Worm (Caenorhabditis elegans) whole organism, L1 larva: ENCODE data around the gene dod-23.
"Not testable (repeated sequence)": the region's sequence is repeated elsewhere in the genome, so short reads cannot be mapped to it uniquely, and the experiment has no call there.

Source experiments
- aly-2 ChIP-seq: fragments of 150-350 bp; optimal IDR thresholded peaks from 2 replicates; lab custom pipeline; 2014; ENCODE audit warnings: missing biosample characterization, missing genetic modification characterization
- ces-1 ChIP-seq: fragments of 150-350 bp; optimal IDR thresholded peaks from 2 replicates; lab custom pipeline; 2014; ENCODE audit warnings: missing biosample characterization, missing genetic modification reagents, missing genetic modification characterization
- fkh-8 ChIP-seq: sonication (generic microtip); optimal IDR thresholded peaks from 2 replicates; lab custom pipeline; 2016; ENCODE audit warnings: mild to moderate bottlenecking, missing genetic modification characterization, missing compliant biosample characterization
- hlh-4 ChIP-seq: sonication (generic microtip); optimal IDR thresholded peaks from 2 replicates; lab custom pipeline; 2016; ENCODE audit warnings: mild to moderate bottlenecking, missing genetic modification characterization, missing compliant biosample characterization
- jun-1 ChIP-seq: fragments of 150-350 bp; optimal IDR thresholded peaks from 2 replicates; lab custom pipeline; 2014; ENCODE audit warnings: missing biosample characterization, missing genetic modification reagents, missing genetic modification characterization
- lin-39 ChIP-seq: fragments of 150-350 bp; optimal IDR thresholded peaks from 2 replicates; lab custom pipeline; 2014; ENCODE audit warnings: missing biosample characterization, missing genetic modification reagents, missing genetic modification characterization
- mep-1 ChIP-seq: fragments of 150-350 bp; optimal IDR thresholded peaks from 2 replicates; lab custom pipeline; 2014; ENCODE audit warnings: missing biosample characterization, missing genetic modification characterization
- nhr-76 ChIP-seq: sonication (generic microtip); optimal IDR thresholded peaks from 2 replicates; lab custom pipeline; 2017; ENCODE audit warnings: missing biosample characterization, missing genetic modification characterization
- pqm-1 ChIP-seq: sonication (generic microtip); optimal IDR thresholded peaks from 3 replicates; lab custom pipeline; 2017; ENCODE audit warnings: missing biosample characterization, missing genetic modification characterization
- unc-62 ChIP-seq: fragments of 150-350 bp; optimal IDR thresholded peaks from 2 replicates; lab custom pipeline; 2014; ENCODE audit warnings: missing biosample characterization, missing genetic modification reagents, missing genetic modification characterization

DNA sequence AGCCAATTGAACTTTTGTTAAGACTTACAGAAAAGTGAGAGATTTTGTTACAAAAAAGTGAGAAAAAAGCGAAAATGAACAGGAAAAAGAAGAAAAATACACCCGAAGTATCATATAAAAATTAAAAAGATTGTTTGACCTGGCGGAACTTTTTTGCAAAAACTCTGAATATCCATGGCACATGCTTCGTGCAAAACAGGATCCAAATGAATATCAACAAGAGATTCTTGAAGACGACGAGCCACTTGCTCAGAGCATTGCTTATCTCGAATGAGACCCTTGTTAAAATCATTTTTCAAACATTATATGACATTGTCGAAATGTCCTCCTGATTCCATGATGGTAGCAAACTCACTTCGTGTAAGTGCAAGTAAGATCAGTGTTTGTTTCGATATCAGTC, 20.8 kb upstream of the dod-23 start, which contains the start of gene F14E5.8:
- not testable (repeated sequence) for TF ChIP-seq nhr-76 (tag; lab: Kevin White, UChicago); jun-1 (tag; lab: Kevin White, UChicago); unc-62; hlh-4; fkh-8; aly-2 (tag; lab: Kevin White, UChicago); lin-39; ces-1; pqm-1 (tag; lab: Kevin White, UChicago); mep-1
